Fruit fly (Drosophila melanogaster): ENCODE data around the gene slp2.
A peak's percentile ranks its signal among the peaks of the same experiment; 100 is the strongest.

slp2 gene

dm6 chr2L:3855528-3856189 lies 19.0 kb downstream of the slp2 start (continued):
- TF ChIP-seq Elba2 (GFP tag; optimal IDR thresholded peaks at IDR 0.05) = no peak
- no peak for TF ChIP-seq CG11093 (GFP tag; IDR thresholded peaks at IDR 0.05)
- no peak for TF ChIP-seq CG3407 (GFP tag; optimal IDR thresholded peaks at IDR 0.05)
- no peak for TF ChIP-seq Hr39 (optimal IDR thresholded peaks at IDR 0.05)
- TF ChIP-seq fd96Cb (tag; optimal IDR thresholded peaks at IDR 0.05) = peak; percentile 46
- no peak for TF ChIP-seq ranshi (GFP tag; IDR thresholded peaks at IDR 0.05)
- TF ChIP-seq CG31388 (GFP tag; optimal IDR thresholded peaks at IDR 0.05) = no peak
- TF ChIP-seq CG11504 (tag; optimal IDR thresholded peaks at IDR 0.05) = peak; percentile 54
- no peak for TF ChIP-seq CG14667 (GFP tag; IDR thresholded peaks at IDR 0.05)
- no peak for TF ChIP-seq slbo (GFP tag; IDR thresholded peaks at IDR 0.05)
- TF ChIP-seq zen2 (GFP tag; IDR thresholded peaks at IDR 0.05; ENCODE audit: partially characterized antibody) = no peak
- no peak for TF ChIP-seq mld (GFP tag; IDR thresholded peaks at IDR 0.05; ENCODE audit: partially characterized antibody)
- TF ChIP-seq CG4707 (GFP tag; optimal IDR thresholded peaks at IDR 0.05) = peak; percentile 30
- TF ChIP-seq CG7556 (GFP tag; optimal IDR thresholded peaks at IDR 0.05) = no peak
- no peak for TF ChIP-seq crp (GFP tag; optimal IDR thresholded peaks at IDR 0.05)
- TF ChIP-seq dan (GFP tag; IDR thresholded peaks at IDR 0.05) = no peak
- no peak for TF ChIP-seq CG12219 (GFP tag; optimal IDR thresholded peaks at IDR 0.05)
- TF ChIP-seq pnt (GFP tag; optimal IDR thresholded peaks at IDR 0.05) = no peak
- TF ChIP-seq CG9932 (GFP tag; IDR thresholded peaks at IDR 0.05) = no peak
- no peak for TF ChIP-seq usp (GFP tag; optimal IDR thresholded peaks at IDR 0.05)
- no peak for TF ChIP-seq jigr1 (GFP tag; IDR thresholded peaks at IDR 0.05)
- TF ChIP-seq ewg (GFP tag; optimal IDR thresholded peaks at IDR 0.05) = peak; percentile 2
- TF ChIP-seq CG7357 (GFP tag; IDR thresholded peaks at IDR 0.05) = no peak
- TF ChIP-seq NC2α (GFP tag; optimal IDR thresholded peaks at IDR 0.05) = no peak
- TF ChIP-seq al (GFP tag; IDR thresholded peaks at IDR 0.05) = no peak
- no peak for TF ChIP-seq CG7271 (tag; optimal IDR thresholded peaks at IDR 0.05)
- TF ChIP-seq CG10366 (GFP tag; IDR thresholded peaks at IDR 0.05) = no peak
- no peak for TF ChIP-seq CG17829 (tag; optimal IDR thresholded peaks at IDR 0.05)
- TF ChIP-seq CG5245 (GFP tag; optimal IDR thresholded peaks at IDR 0.05) = no peak
- TF ChIP-seq Hey (tag; optimal IDR thresholded peaks at IDR 0.05) = no peak
- TF ChIP-seq CG1602 (GFP tag; optimal IDR thresholded peaks at IDR 0.05) = no peak
- TF ChIP-seq disco-r (GFP tag; optimal IDR thresholded peaks at IDR 0.05) = no peak
- peak; percentile 52 for TF ChIP-seq dmrt99B (tag; optimal IDR thresholded peaks at IDR 0.05)
- no peak for TF ChIP-seq CG9727 (GFP tag; optimal IDR thresholded peaks at IDR 0.05)
- no peak for TF ChIP-seq CG17359 (tag; optimal IDR thresholded peaks at IDR 0.05)
- TF ChIP-seq ap (GFP tag; IDR thresholded peaks at IDR 0.05) = no peak
- no peak for TF ChIP-seq Meics (GFP tag; optimal IDR thresholded peaks at IDR 0.05)
- no peak for TF ChIP-seq twi (tag; optimal IDR thresholded peaks at IDR 0.05)
- TF ChIP-seq CG33557 (GFP tag; optimal IDR thresholded peaks at IDR 0.05) = peak; percentile 2
- peak; percentile 5 for TF ChIP-seq CG15269 (tag; optimal IDR thresholded peaks at IDR 0.05)
- TF ChIP-seq PHDP (tag; optimal IDR thresholded peaks at IDR 0.05) = peak; percentile 24
- no peak for TF ChIP-seq Spps (tag; optimal IDR thresholded peaks at IDR 0.05)
- TF ChIP-seq ATbp (GFP tag; optimal IDR thresholded peaks at IDR 0.05) = no peak
- TF ChIP-seq CG32767 (GFP tag; IDR thresholded peaks at IDR 0.05) = no peak
- no peak for TF ChIP-seq CG12744 (GFP tag; optimal IDR thresholded peaks at IDR 0.05)
- no peak for TF ChIP-seq CG1647 (GFP tag; optimal IDR thresholded peaks at IDR 0.05)
- TF ChIP-seq eyg (GFP tag; optimal IDR thresholded peaks at IDR 0.05) = no peak
- no peak for TF ChIP-seq CG10147 (GFP tag; optimal IDR thresholded peaks at IDR 0.05)
- no peak for TF ChIP-seq wdn (GFP tag; IDR thresholded peaks at IDR 0.05)
- no peak for TF ChIP-seq Nf-YC (tag; optimal IDR thresholded peaks at IDR 0.05)
- no peak for TF ChIP-seq Bteb2 (GFP tag; optimal IDR thresholded peaks at IDR 0.05)
